Worm (Caenorhabditis elegans) whole organism, midembryonic: ENCODE measurements around the gene T07H8.11.

Experiments
- T22C8.4 ChIP-seq: fragments of 200-800 bp; sonication (Bioruptor generic); IDR thresholded peaks from 2 replicates; pipeline ENCODE4 v1.3.6; 2022; ENCODE audit warnings: missing genetic modification characterization, missing compliant biosample characterization
- cog-1 ChIP-seq: sonication (generic microtip); optimal IDR thresholded peaks from 2 replicates; lab custom pipeline; 2016; ENCODE audit warnings: missing genetic modification characterization, missing compliant biosample characterization
- flt-1 ChIP-seq: fragments of 200-800 bp; sonication (Bioruptor generic); IDR thresholded peaks from 2 replicates; pipeline ENCODE4 v1.3.6; 2022; ENCODE audit warnings: missing genetic modification characterization, missing compliant biosample characterization
- klf-2 ChIP-seq: fragments of 200-800 bp; sonication (Bioruptor generic); conservative IDR thresholded peaks from 2 replicates; pipeline ENCODE4 v1.3.6; 2022; ENCODE audit warnings: missing genetic modification reagents, missing genetic modification characterization, missing compliant biosample characterization
- med-1 ChIP-seq: sonication (generic microtip); optimal IDR thresholded peaks from 2 replicates; lab custom pipeline; 2017; ENCODE audit warnings: missing genetic modification characterization, mild to moderate bottlenecking, missing compliant biosample characterization, antibody characterized with exemption, missing genetic modification reagents; ENCODE audit not compliant: insufficient read depth
- tab-1 ChIP-seq: fragments of 200-800 bp; sonication (Bioruptor generic); IDR thresholded peaks from 2 replicates; pipeline ENCODE4 v1.3.6; 2022; ENCODE audit warnings: missing genetic modification characterization, missing compliant biosample characterization
- ztf-23 ChIP-seq: fragments of 200-800 bp; sonication (Bioruptor generic); IDR thresholded peaks from 2 replicates; pipeline ENCODE4 v1.3.6; 2022; ENCODE audit warnings: missing genetic modification reagents, missing genetic modification characterization, missing compliant biosample characterization
- ztf-29 ChIP-seq: fragments of 200-800 bp; sonication (Bioruptor generic); IDR thresholded peaks from 2 replicates; pipeline ENCODE4 v1.3.6; 2022; ENCODE audit warnings: missing genetic modification reagents, missing genetic modification characterization, missing compliant biosample characterization

DNA sequence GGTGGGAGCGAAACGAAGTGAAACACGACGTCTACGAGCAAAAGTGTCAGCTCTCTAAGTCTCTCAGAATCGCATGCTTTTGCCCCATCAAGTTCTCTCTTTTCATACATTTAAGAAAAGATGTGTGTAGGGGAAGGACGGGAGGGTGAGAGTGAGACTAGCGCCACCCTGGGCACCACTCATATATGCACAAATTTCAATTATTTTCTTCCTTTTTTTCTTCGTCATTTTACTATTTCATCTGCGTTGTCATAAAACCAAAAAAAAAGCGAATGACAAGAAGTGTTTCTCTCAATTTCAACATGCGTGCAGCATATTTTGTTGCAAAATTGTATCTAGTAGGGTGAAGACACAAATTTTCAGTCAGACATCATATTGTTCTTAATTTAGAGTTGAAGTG, 24.6 kb downstream of the T07H8.11 start:
- no peak for TF ChIP-seq flt-1 (GFP tag; lab: Robert Waterston, UW)
- TF ChIP-seq T22C8.4 (GFP tag; lab: Robert Waterston, UW): no peak
- TF ChIP-seq cog-1 (tag; lab: Kevin White, UChicago): no peak
- no peak for TF ChIP-seq med-1 (GFP tag; lab: Kevin White, UChicago)
- TF ChIP-seq ztf-29 (GFP tag; lab: Robert Waterston, UW): no peak
- no peak for TF ChIP-seq ztf-23 (GFP tag; lab: Robert Waterston, UW)
- TF ChIP-seq klf-2 (GFP tag; lab: Robert Waterston, UW): no peak
- no peak for TF ChIP-seq tab-1
